Worm (Caenorhabditis elegans) whole organism, L4/young adult: ENCODE results near the gene zfp-2.

ENCODE experiments used
- W03F9.2 ChIP-seq: fragments of 150-350 bp; optimal IDR thresholded peaks from 2 replicates; lab custom pipeline; 2014; ENCODE audit warnings: missing biosample characterization, missing genetic modification characterization
- dao-5 ChIP-seq: sonication (generic microtip); optimal IDR thresholded peaks from 2 replicates; lab custom pipeline; 2016; ENCODE audit warnings: missing genotype, missing genetic modification characterization, moderate library complexity, missing compliant biosample characterization
- him-1 ChIP-seq: sonication (generic microtip); optimal IDR thresholded peaks from 2 replicates; lab custom pipeline; 2016; ENCODE audit warnings: missing genotype, missing genetic modification reagents, missing genetic modification characterization, missing compliant biosample characterization

zfp-2 gene

DNA sequence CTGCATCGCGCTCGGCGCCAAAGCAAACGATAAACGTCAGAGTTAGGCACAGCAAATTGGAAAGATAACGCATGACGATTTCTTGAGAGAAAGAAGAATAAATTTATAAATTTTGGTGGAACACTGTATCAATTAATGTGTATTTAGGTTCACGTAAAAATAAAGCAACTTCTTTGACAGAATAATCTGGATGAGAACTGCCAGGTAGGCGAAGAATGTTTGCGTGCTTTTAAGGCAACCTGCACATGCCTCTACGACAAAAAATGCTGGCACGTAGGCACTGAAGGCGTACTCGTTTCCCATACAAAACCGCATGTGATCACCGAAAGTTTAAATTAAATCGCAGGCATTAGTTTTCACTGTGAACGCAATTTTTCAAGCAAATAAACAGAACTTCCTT lies 4.3 kb upstream of the zfp-2 start, which contains the start of gene F35H8.1:
F35H8.1 (minus strand) TSS at position 101 of the 400 bp plus-strand sequence.
- TF ChIP-seq him-1 (tag; lab: Kevin White, UChicago) (no peak), dao-5 (no peak), W03F9.2 (tag; lab: Kevin White, UChicago) (no peak)

DNA sequence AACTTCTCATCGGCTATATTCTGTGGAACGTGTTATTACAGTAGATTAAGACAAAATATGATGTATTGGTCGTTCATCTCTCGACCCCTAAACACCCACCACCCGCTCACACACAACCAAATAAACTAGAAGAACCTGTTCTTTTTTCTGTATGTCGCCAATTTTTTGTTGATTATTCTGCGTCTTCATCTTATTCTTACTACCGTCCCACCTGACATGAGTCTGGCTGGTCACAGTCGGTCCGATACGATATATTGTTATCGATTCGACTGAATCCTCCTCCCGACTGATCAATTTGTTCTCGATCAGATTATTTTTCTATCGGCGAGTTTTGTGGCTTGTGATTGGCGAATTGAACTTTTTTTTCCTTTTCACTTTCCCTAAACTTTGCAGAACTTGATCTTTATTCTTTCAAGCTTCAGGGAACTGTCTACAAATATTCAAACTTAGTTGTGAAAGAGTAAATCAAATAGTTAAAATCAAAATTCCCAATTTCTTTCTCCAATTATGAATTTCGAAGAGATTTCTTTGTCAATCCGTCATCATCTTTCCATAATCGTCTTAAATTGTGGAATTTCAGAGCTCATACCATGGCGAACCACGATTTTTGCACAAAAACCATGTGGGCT lies 2.4 kb upstream of the zfp-2 start, which contains the start of gene F35H8.2:
F35H8.2 (plus strand) TSS at position 579 of the 629 bp plus-strand sequence.
- TF ChIP-seq W03F9.2 (tag; lab: Kevin White, UChicago) (no peak), him-1 (tag; lab: Kevin White, UChicago) (no peak), dao-5 (no peak)

DNA sequence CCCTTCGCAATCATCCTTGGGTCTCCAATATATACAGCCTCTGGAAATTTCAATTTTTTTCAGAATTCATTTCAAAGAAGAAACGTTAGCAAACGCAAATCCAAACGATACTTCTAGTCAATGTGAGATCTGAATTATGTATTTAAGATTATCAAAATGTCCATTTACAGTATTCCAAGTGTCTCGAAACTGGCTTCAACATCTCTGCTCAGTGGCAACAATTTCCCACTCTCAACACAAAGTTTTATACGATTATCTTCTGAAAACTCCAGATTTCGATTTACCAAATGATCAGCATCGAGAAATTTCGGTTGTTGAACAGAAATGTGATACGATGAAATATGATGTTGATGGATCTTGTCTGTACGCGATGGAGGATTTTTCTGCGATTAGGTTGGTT lies 868 bp upstream of the zfp-2 start:
- TF ChIP-seq W03F9.2 (tag; lab: Kevin White, UChicago) (no peak), him-1 (tag; lab: Kevin White, UChicago) (no peak), dao-5 (no peak)

DNA sequence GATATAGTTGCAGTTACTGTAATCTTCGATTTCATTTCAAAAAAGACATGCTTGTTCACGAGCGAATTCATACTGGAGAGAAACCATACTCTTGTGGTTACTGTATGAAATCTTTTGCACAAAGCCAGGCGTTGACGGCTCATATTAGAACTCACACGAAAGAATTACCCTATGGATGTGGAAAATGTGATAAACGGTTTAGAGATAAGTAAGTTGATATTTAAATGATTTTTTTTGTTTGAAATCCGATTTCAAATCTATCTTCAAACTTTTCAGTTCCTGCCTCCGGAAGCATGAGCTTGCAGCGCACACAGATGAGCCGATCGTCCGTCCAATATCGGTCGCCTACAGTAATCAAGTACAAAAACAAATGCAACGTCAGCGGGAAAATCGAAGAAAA lies 1.5 kb downstream of the zfp-2 start:
- TF ChIP-seq W03F9.2 (tag; lab: Kevin White, UChicago) (no peak), dao-5 (no peak), him-1 (tag; lab: Kevin White, UChicago) (no peak)

DNA sequence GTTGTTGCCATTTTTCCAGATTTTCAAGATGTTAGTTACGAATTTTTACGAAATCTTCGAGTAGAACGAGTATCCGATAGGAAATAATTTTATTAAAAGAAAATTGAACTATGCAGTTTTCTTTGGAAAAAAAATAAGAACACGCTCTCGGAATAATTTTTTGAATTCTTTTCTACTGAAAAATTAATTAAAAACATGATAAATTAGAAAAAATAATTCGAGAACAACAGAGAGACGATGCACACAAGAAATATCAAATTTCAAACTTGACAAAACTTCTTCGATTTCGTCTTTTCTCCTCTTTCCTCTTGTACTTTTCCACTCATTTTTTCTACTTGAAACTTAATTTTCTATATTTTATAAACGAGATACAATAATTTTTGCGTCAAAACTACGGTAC lies 2.5 kb downstream of the zfp-2 start, which contains the start of gene F35H8.4:
F35H8.4 (minus strand) TSS at position 101 of the 400 bp plus-strand sequence.
- TF ChIP-seq dao-5 (no peak), him-1 (tag; lab: Kevin White, UChicago) (no peak), W03F9.2 (tag; lab: Kevin White, UChicago) (no peak)

DNA sequence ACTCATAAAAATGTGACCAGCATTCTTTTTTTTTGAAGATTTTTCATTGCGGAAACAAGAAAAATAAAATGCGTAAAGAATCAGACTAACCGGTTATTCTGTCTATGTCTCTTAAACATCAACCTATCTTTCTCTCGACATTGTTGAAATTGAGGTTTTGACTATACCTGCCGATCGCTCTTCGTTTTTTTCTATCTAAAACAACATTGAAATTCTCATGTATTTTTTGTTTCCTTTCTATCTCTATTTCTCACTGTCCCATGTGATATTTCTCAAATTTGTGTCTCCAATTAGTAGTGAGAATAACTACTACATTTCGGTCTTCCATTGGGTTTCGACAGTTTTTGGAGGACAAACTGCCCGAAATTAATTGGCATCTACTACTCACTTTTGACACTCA lies 3.4 kb downstream of the zfp-2 start:
- TF ChIP-seq dao-5 (no peak), him-1 (tag; lab: Kevin White, UChicago) (no peak), W03F9.2 (tag; lab: Kevin White, UChicago) (no peak)

DNA sequence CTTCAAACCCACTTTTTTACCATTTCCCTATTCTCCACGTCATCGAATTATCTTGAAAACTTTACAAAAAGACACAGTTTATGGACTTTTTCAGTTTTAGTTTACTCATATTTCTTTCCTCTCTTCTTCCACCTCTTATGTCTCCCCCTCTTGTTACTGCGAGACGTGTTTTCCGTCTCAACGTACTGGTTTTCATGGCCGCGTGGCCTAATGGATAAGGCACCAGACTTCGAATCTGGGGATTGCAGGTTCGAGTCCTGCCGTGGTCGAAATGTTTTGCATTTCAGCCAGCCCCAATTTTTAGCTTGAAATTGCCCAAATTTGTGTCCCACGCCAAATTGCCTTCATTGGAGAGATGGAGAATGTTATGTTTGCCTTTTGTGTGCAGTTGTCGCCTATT lies 8.6 kb downstream of the zfp-2 start:
- peak; percentile 49 for TF ChIP-seq him-1 (tag; lab: Kevin White, UChicago)
- no peak for TF ChIP-seq W03F9.2 (tag; lab: Kevin White, UChicago)
- TF ChIP-seq dao-5: peak; percentile 80

DNA sequence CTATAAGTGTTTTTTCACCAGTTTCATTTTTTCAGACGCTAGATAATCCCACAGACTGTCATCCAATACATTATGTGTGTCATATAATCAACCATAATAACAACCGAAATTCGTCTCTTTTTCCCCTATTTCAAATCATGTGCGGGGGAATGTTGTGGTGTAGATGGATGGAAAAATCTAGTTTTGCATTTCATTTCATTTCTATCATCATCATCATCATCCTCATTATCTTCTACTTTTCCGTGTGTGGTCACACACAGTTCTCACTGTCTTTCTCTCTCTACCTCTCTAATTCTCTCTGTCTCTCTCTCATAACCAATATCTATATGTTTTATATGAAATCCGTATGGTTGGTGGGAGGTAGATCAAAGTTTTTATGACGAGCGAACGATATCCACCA lies 16.0 kb downstream of the zfp-2 start:
- TF ChIP-seq W03F9.2 (tag; lab: Kevin White, UChicago) (no peak), him-1 (tag; lab: Kevin White, UChicago) (no peak), dao-5 (no peak)

DNA sequence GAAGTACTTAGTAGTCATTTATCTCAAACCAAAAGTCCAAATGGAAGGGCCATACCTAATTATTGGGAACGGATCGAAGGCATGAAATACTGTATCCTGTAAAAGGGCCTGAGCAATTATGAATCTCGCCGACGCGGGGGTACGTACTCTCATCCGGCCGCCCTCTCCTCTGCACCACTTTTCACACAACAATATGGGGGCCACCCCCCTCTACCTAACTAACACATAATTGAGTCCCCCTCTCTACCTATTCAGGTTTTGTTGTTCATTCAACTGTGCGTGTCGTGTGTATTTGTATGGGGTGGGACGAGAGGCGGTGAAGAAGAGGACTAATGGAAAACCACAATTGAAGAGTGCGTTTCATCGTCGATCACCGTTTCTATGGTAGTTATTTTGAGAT lies 17.0 kb downstream of the zfp-2 start:
- no peak for TF ChIP-seq W03F9.2 (tag; lab: Kevin White, UChicago)
- no peak for TF ChIP-seq him-1 (tag; lab: Kevin White, UChicago)
- no peak for TF ChIP-seq dao-5

DNA sequence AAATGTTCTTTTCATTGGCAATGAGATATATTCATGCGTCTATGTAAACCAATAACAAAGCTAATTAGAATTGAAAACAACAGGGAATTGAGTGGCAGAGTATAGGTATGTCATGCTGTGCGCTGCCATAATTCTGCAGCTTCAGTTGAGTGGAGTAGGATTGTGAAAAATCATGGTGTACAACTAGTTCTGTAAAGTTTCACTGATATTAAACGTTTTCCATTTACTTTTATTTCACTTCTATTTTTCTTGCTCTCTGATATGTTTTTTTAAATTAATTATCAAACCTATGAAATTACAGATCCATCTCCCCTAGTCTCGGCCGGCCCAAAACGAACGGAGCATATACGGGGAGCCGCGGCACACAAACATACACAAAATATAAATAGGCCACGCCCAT lies 18.2 kb downstream of the zfp-2 start, which contains the start of gene exc-7:
exc-7 (plus strand) TSS at position 301 of the 400 bp plus-strand sequence.
- TF ChIP-seq dao-5: no peak
- no peak for TF ChIP-seq W03F9.2 (tag; lab: Kevin White, UChicago)
- no peak for TF ChIP-seq him-1 (tag; lab: Kevin White, UChicago)

DNA sequence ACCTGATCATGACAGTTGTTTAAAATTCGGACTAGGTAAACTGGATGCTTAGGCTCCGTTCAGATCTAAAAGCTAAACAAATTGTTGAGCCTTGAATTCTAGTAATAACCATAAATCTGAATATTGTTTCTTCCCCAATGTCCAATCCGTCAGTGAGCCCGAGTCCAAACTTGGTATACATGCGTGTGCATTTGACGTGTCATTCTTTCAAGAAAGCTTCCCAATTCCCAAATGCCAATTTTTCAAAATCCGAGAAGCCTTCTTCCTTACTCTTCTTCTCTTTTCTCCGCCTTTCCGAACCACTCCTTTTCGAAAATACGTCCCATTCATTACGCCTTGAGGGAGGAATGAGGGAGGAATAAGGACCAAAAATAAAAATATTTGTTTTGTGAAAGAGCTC lies 19.3 kb downstream of the zfp-2 start:
- TF ChIP-seq W03F9.2 (tag; lab: Kevin White, UChicago) (no peak), him-1 (tag; lab: Kevin White, UChicago) (no peak), dao-5 (no peak)

DNA sequence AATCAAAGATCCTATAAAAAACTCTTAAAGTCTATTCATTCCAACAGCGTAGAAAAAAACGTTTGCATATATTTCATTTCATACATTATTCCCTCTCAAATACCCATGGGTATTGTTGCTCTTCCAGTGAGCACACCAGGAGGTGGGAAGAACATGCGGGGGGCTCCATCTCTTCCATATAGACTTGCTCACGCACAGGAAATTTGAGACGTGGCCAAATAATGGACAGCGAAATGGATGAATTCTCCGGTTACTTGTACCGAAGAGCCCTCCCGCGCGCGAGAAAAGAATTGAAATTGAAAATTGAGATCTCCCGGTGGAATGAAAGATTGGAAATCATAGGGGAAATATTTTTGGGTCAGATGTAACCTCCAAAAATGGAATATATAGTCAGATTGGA lies 20.2 kb downstream of the zfp-2 start:
- no peak for TF ChIP-seq him-1 (tag; lab: Kevin White, UChicago)
- TF ChIP-seq W03F9.2 (tag; lab: Kevin White, UChicago): no peak
- no peak for TF ChIP-seq dao-5

DNA sequence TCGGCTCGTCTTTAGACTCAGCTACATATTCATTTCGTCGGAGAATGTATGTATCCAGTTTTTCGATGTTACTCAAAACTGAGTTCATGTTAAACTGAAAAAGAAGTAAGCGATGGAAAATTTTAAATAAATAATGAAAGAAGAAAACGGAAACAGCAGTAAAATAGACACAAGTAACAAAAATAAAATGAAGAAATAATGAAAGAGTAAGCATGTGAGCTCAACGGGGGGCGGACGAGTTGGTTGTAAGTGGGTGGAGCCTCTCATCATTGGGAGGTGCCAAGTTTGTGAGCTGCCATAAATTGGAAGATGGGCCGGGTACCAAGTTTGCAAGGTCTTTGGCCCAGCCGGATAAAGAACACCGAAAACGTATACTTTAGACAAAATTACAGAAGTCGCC lies 26.0 kb downstream of the zfp-2 start, which contains the start of gene wee-1.1:
wee-1.1 (minus strand) TSS at position 101 of the 400 bp plus-strand sequence.
- TF ChIP-seq W03F9.2 (tag; lab: Kevin White, UChicago) (no peak), him-1 (tag; lab: Kevin White, UChicago) (no peak), dao-5 (no peak)

DNA sequence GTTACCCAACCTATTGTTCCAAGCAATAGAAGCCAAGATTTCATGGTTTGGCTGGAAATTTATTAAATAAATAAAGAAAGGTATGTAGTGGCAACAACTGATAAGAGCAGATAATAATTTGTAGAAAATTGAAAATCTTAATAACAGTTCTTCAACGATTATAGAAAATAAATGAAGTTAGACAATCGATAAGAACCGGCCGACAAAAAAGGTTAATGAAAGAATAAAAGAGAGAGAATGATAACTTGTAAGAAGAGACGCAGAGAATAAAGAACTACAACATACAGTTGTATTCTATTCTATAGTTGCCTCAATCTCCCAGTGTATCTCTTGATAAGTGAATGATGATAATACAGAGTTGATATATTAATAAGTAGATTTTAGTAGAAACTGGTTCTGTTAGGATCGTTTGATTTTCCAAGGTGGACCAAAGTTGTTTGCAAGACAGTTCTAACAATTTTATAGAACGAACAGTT lies 29.3 kb downstream of the zfp-2 start, which contains the start of gene ugt-58:
ugt-58 (minus strand) TSS at position 51 of the 476 bp plus-strand sequence.
- no peak for TF ChIP-seq him-1 (tag; lab: Kevin White, UChicago)
- TF ChIP-seq dao-5: no peak
- TF ChIP-seq W03F9.2 (tag; lab: Kevin White, UChicago): no peak
